Worm (Caenorhabditis elegans) whole organism, L4 larva: ENCODE measurements around the gene K01F9.2.

Experiments used
- jun-1 ChIP-seq: fragments of 150-350 bp; optimal IDR thresholded peaks from 2 replicates; lab custom pipeline; 2014; ENCODE audit warnings: missing biosample characterization, missing genetic modification reagents, missing genetic modification characterization
- sdz-12 ChIP-seq: fragments of 200-800 bp; sonication (Bioruptor generic); optimal IDR thresholded peaks from 2 replicates; lab custom pipeline; 2018; ENCODE audit warnings: mild to moderate bottlenecking, missing genetic modification characterization, missing compliant biosample characterization
- snpc-4 ChIP-seq: fragments of 150-350 bp; optimal IDR thresholded peaks from 2 replicates; lab custom pipeline; 2014; ENCODE audit warnings: missing biosample characterization, missing genetic modification characterization

DNA sequence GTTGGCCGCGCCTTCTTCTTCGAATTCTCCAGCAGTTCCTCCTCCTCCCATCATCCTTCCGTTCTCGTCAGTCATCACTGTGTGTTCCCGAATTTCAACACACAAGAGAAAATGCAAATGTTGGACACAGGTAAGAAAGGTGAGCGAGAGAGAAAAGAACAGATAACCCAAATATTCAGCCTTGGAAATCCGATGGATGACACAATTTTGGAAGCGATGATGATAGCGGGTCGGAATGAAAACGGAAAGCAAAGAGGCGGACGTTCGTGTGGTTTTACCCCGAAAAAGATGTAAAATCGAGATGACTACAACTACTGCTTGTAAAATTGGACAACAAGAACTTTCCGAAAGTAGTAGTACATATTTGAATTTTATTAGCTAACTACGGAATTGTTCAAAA is 37.1 kb downstream of the K01F9.2 start:
- TF ChIP-seq snpc-4 (tag; lab: Kevin White, UChicago): no peak
- no peak for TF ChIP-seq sdz-12 (GFP tag; lab: Kevin White, UChicago)
- no peak for TF ChIP-seq jun-1 (tag; lab: Kevin White, UChicago)
